Worm (Caenorhabditis elegans): ENCODE measurements around the gene C16C8.7.
A peak's percentile ranks its signal among the peaks of the same experiment; 100 is the strongest.

C16C8.7 gene

DNA sequence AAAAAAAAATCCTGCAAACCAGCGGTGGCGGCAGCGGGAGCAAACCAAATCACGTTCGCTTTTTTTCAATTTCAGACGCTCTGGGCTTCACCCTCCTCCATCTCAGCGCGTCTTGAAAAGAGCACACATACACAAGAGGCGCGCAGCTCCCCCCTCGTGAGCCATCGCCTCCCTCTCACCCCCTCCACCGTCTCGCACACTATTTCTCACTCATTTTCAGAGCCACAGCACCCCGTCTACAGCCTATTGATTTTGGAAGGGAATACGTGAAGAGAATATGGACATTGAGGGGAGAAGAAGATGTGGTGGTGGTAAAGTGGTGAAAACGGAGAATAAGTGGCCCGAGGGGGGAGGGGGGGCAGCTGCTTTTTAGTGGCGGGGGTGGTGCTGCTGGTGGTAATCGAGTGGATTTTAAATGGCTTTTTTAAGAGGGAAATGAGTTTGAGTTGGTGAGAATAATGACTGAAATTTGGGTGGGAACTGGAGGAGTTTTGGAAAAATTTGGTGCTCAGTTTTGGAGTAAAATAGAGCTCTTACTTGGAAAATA, 31.7 kb downstream of the C16C8.7 start (continued):
- no peak for TF ChIP-seq madf-5 (GFP tag; IDR thresholded peaks at IDR 0.05)
- peak in 1 of 2 experiments; percentile 47 for TF ChIP-seq mdl-1 (tag; optimal IDR thresholded peaks at IDR 0.05)
- no peak for TF ChIP-seq ztf-11 (tag; optimal IDR thresholded peaks at IDR 0.05)
- no peak for TF ChIP-seq daf-8 (GFP tag; IDR thresholded peaks at IDR 0.05)
- TF ChIP-seq hif-1 (tag; optimal IDR thresholded peaks at IDR 0.05), result peak in 1 of 2 experiments; percentile 18
- TF ChIP-seq F10B5.3 (tag; optimal IDR thresholded peaks at IDR 0.05), result no peak
- TF ChIP-seq mep-1 (tag; optimal IDR thresholded peaks at IDR 0.05), result peak; percentile 46
- TF ChIP-seq snpc-4 (tag; optimal IDR thresholded peaks at IDR 0.05), result no peak
- TF ChIP-seq Y105C5A.15 (GFP tag; IDR thresholded peaks at IDR 0.05), result no peak
- no peak for TF ChIP-seq fos-1 (tag; optimal IDR thresholded peaks at IDR 0.05)
- TF ChIP-seq ceh-82 (tag; optimal IDR thresholded peaks at IDR 0.05), result no peak
- TF ChIP-seq ama-1 (optimal IDR thresholded peaks at IDR 0.05), result no peak
- no peak for TF ChIP-seq ces-1 (GFP tag; optimal IDR thresholded peaks at IDR 0.05)
- TF ChIP-seq daf-12 (tag; optimal IDR thresholded peaks at IDR 0.05), result no peak
- no peak for TF ChIP-seq dmd-6 (GFP tag; IDR thresholded peaks at IDR 0.05)
- no peak for TF ChIP-seq Y48G9A.11 (GFP tag; IDR thresholded peaks at IDR 0.05)
- peak; percentile 71 for TF ChIP-seq hmg-1.1 (GFP tag; IDR thresholded peaks at IDR 0.05)
- TF ChIP-seq nhr-42 (GFP tag; IDR thresholded peaks at IDR 0.05), result no peak
- peak; percentile 93 for TF ChIP-seq aha-1 (tag)
- TF ChIP-seq tag-97 (GFP tag; IDR thresholded peaks at IDR 0.05), result no peak
- TF ChIP-seq lin-13 (GFP tag; optimal IDR thresholded peaks at IDR 0.05), result no peak
- TF ChIP-seq madf-9 (GFP tag; conservative IDR thresholded peaks at IDR 0.05), result no peak
- no peak for TF ChIP-seq nhr-11 (tag; optimal IDR thresholded peaks at IDR 0.05)
- TF ChIP-seq lsy-2 (tag; optimal IDR thresholded peaks at IDR 0.05), result peak in 1 of 2 experiments; percentile 29

- TF ChIP-seq mdt-29 (GFP tag; IDR thresholded peaks at IDR 0.05), result no peak
- TF ChIP-seq attf-4 (tag; optimal IDR thresholded peaks at IDR 0.05), result no peak
- no peak for TF ChIP-seq ceh-82 (tag; optimal IDR thresholded peaks at IDR 0.05)
- no peak for TF ChIP-seq nhr-111 (GFP tag; optimal IDR thresholded peaks at IDR 0.05)
- no peak for TF ChIP-seq lin-1 (GFP tag; IDR thresholded peaks at IDR 0.05)
- TF ChIP-seq snpc-4 (tag; optimal IDR thresholded peaks at IDR 0.05), result no peak
- TF ChIP-seq hif-1 (tag; optimal IDR thresholded peaks at IDR 0.05), result no peak
- TF ChIP-seq nhr-10 (tag; optimal IDR thresholded peaks at IDR 0.05), result no peak
- TF ChIP-seq R02D3.7 (tag; optimal IDR thresholded peaks at IDR 0.05), result no peak
- TF ChIP-seq nhr-28 (tag; optimal IDR thresholded peaks at IDR 0.05), result no peak
- TF ChIP-seq daf-8 (GFP tag; IDR thresholded peaks at IDR 0.05), result no peak
- no peak for TF ChIP-seq unc-62 (GFP tag; optimal IDR thresholded peaks at IDR 0.05 in 1 of 2)
- no peak for TF ChIP-seq unc-62 (tag; optimal IDR thresholded peaks at IDR 0.05)
- TF ChIP-seq lir-3 (tag; optimal IDR thresholded peaks at IDR 0.05), result no peak
These were observed 34.5 kb downstream of the C16C8.7 start, which contains the start of gene nep-11 for ce11 chrII:3425433-3425832. Gene nep-11, minus strand, starts transcription at chrII:3425533.

ce11 chrII:3422938-3423337, 37.0 kb downstream of the C16C8.7 start:
- peak; percentile 80 for TF ChIP-seq duxl-1 (tag; optimal IDR thresholded peaks at IDR 0.05; ENCODE audit: poor library complexity)
- no peak for TF ChIP-seq mes-2 (tag; optimal IDR thresholded peaks at IDR 0.05; ENCODE audit: poor library complexity, severe bottlenecking)

DNA sequence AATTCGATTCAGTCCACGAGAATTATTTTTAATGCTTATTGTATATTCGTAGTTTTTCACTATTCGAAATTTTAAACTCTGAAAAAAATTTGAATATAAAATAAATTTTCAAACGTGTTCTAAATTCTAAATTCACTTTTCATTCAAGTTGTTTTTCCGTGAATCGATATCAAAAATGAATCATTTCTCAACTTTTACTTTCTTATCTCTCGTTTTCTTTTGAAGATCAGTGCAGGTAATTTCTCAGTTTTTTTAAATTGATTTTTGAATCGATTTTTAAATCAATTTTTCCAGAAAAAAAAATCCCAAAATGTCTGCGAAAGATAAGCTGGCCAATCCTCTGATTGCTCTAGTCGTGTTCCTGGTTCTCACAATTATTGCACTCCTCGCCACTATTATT, 43.4 kb downstream of the C16C8.7 start, which contains the start of gene nep-6:
Gene nep-6 (plus strand): TSS at position 301 of the 400 bp plus-strand sequence.
- TF ChIP-seq spr-3 (GFP tag; optimal IDR thresholded peaks at IDR 0.05) (no peak), zfp-2 (tag; optimal IDR thresholded peaks at IDR 0.05) (no peak), saeg-2 (GFP tag; IDR thresholded peaks at IDR 0.05) (no peak), nhr-6 (tag; optimal IDR thresholded peaks at IDR 0.05) (no peak), daf-8 (GFP tag; IDR thresholded peaks at IDR 0.05) (no peak), nhr-102 (tag; optimal IDR thresholded peaks at IDR 0.05) (no peak), gei-8 (GFP tag; optimal IDR thresholded peaks at IDR 0.05) (no peak), Y5F2A.4 (GFP tag; optimal IDR thresholded peaks at IDR 0.05) (no peak), ama-1 (optimal IDR thresholded peaks at IDR 0.05) (no peak), nhr-77 (tag; optimal IDR thresholded peaks at IDR 0.05) (no peak)

All from whole organism, L4 larva.